Fruit fly (Drosophila melanogaster) whole organism, prepupa: ENCODE results near the gene Trx2.
A peak's percentile ranks its signal among the peaks of the same experiment; 100 is the strongest.

Experiments
- Blimp-1 ChIP-seq: fragments of 200-800 bp; sonication (Bioruptor generic); optimal IDR thresholded peaks from 3 replicates; lab custom pipeline; 2017; ENCODE audit warnings: missing biosample characterization, missing genetic modification characterization, mild to moderate bottlenecking, moderate library complexity, missing genetic modification reagents
- CG10631 ChIP-seq: fragments of 200-800 bp; sonication (Bioruptor generic); optimal IDR thresholded peaks from 2 replicates; lab custom pipeline; 2016; ENCODE audit warnings: missing biosample characterization, missing genetic modification characterization
- CG10669 ChIP-seq: fragments of 200-800 bp; sonication (Bioruptor generic); optimal IDR thresholded peaks from 3 replicates; lab custom pipeline; 2018; ENCODE audit warnings: missing biosample characterization, mild to moderate bottlenecking, missing genetic modification characterization, moderate library complexity
- CG11294 ChIP-seq: fragments of 200-800 bp; sonication (Bioruptor generic); IDR thresholded peaks from 2 replicates; pipeline ENCODE4 v1.3.6; 2022; ENCODE audit warnings: missing biosample characterization, missing genetic modification characterization
- CG11762 ChIP-seq: fragments of 200-800 bp; sonication (Bioruptor generic); optimal IDR thresholded peaks from 3 replicates; lab custom pipeline; 2016; ENCODE audit warnings: missing biosample characterization, missing genetic modification characterization; ENCODE audit not compliant: insufficient read depth
- CG15336 ChIP-seq: fragments of 200-800 bp; sonication (Bioruptor generic); IDR thresholded peaks from 2 replicates; pipeline ENCODE4 v1.3.6; 2022; ENCODE audit warnings: missing biosample characterization, missing genetic modification characterization
- CG1621 ChIP-seq: fragments of 200-800 bp; sonication (Bioruptor generic); optimal IDR thresholded peaks from 3 replicates; lab custom pipeline; 2018; ENCODE audit warnings: missing biosample characterization, mild to moderate bottlenecking, missing genetic modification characterization
- CG16779 ChIP-seq: fragments of 200-800 bp; sonication (Bioruptor generic); optimal IDR thresholded peaks from 3 replicates; lab custom pipeline; 2017; ENCODE audit warnings: missing biosample characterization, mild to moderate bottlenecking, missing genetic modification characterization
- CG3032 ChIP-seq: fragments of 200-800 bp; optimal IDR thresholded peaks from 2 replicates; lab custom pipeline; 2019; ENCODE audit warnings: missing biosample characterization, mild to moderate bottlenecking, missing genetic modification characterization, moderate library complexity
- CG31627 ChIP-seq: fragments of 200-800 bp; sonication (Bioruptor generic); optimal IDR thresholded peaks from 3 replicates; lab custom pipeline; 2016; ENCODE audit warnings: missing biosample characterization, missing genetic modification characterization
- CG34406 ChIP-seq: fragments of 200-800 bp; sonication (Bioruptor generic); optimal IDR thresholded peaks from 3 replicates; lab custom pipeline; 2016; ENCODE audit warnings: missing biosample characterization, missing genetic modification characterization
- CG3919 ChIP-seq: fragments of 200-800 bp; sonication (Bioruptor generic); optimal IDR thresholded peaks from 3 replicates; lab custom pipeline; 2016; ENCODE audit warnings: missing biosample characterization, missing genetic modification characterization
- CG4318 ChIP-seq: fragments of 200-800 bp; sonication (Bioruptor generic); optimal IDR thresholded peaks from 3 replicates; lab custom pipeline; 2017; ENCODE audit warnings: missing biosample characterization, mild to moderate bottlenecking, missing genetic modification characterization
- CG6163 ChIP-seq: fragments of 200-800 bp; sonication (Bioruptor generic); IDR thresholded peaks from 3 replicates; pipeline ENCODE4 v1.3.6; 2022; ENCODE audit warnings: missing biosample characterization, missing genetic modification characterization
- CG6276 ChIP-seq: fragments of 200-800 bp; sonication (Bioruptor generic); optimal IDR thresholded peaks from 2 replicates; lab custom pipeline; 2017; ENCODE audit warnings: missing biosample characterization, mild to moderate bottlenecking, missing genetic modification characterization
- CG6854 ChIP-seq: fragments of 200-800 bp; sonication (Bioruptor generic); optimal IDR thresholded peaks from 2 replicates; lab custom pipeline; 2017; ENCODE audit warnings: missing biosample characterization, mild to moderate bottlenecking, missing genetic modification characterization
- CG7368 ChIP-seq: fragments of 200-800 bp; sonication (Bioruptor generic); optimal IDR thresholded peaks from 3 replicates; lab custom pipeline; 2016; ENCODE audit warnings: missing biosample characterization, missing genetic modification characterization
- CG8119 ChIP-seq: fragments of 200-800 bp; sonication (Bioruptor generic); IDR thresholded peaks from 3 replicates; pipeline ENCODE4 v1.3.6; 2022; ENCODE audit warnings: missing biosample characterization, missing genetic modification characterization
- CG8319 ChIP-seq: fragments of 200-800 bp; sonication (Bioruptor generic); optimal IDR thresholded peaks from 3 replicates; lab custom pipeline; 2016; ENCODE audit warnings: missing biosample characterization, missing genetic modification characterization
- CG8632 ChIP-seq: fragments of 200-800 bp; sonication (Bioruptor generic); optimal IDR thresholded peaks from 3 replicates; lab custom pipeline; 2016; ENCODE audit warnings: missing biosample characterization, missing genetic modification characterization
- CG9139 ChIP-seq: fragments of 200-800 bp; sonication (Bioruptor generic); optimal IDR thresholded peaks from 3 replicates; lab custom pipeline; 2017; ENCODE audit warnings: missing biosample characterization, mild to moderate bottlenecking, missing genetic modification characterization
- Eip75B ChIP-seq: fragments of 200-800 bp; sonication (Bioruptor generic); optimal IDR thresholded peaks from 3 replicates; lab custom pipeline; 2016; ENCODE audit warnings: missing biosample characterization, missing genetic modification characterization
- Eip78C ChIP-seq: fragments of 200-800 bp; sonication (Bioruptor generic); peaks from one replicate; lab custom pipeline; 2016; ENCODE audit warnings: missing biosample characterization, missing genetic modification characterization
- Eip93F ChIP-seq: fragments of 200-800 bp; sonication (Bioruptor generic); optimal IDR thresholded peaks from 2 replicates; lab custom pipeline; 2016; ENCODE audit warnings: missing biosample characterization, mild to moderate bottlenecking, missing genetic modification characterization
- Ets96B ChIP-seq: fragments of 200-800 bp; optimal IDR thresholded peaks from 2 replicates; lab custom pipeline; 2019; ENCODE audit warnings: missing biosample characterization, mild to moderate bottlenecking, missing genetic modification characterization, moderate library complexity
- Gug ChIP-seq: fragments of 200-800 bp; sonication (Bioruptor generic); IDR thresholded peaks from 2 replicates; pipeline ENCODE4 v1.3.6; 2022; ENCODE audit warnings: missing biosample characterization, missing genetic modification characterization
- Hr39 ChIP-seq: fragments of 200-800 bp; sonication (Bioruptor generic); optimal IDR thresholded peaks from 2 replicates; lab custom pipeline; 2016; ENCODE audit warnings: missing biosample characterization, missing genetic modification characterization
- Hr4 ChIP-seq: fragments of 200-800 bp; sonication (Bioruptor generic); optimal IDR thresholded peaks from 3 replicates; lab custom pipeline; 2016; ENCODE audit warnings: missing biosample characterization, missing genetic modification characterization
- Lpt ChIP-seq: fragments of 200-800 bp; sonication (Bioruptor generic); optimal IDR thresholded peaks from 3 replicates; lab custom pipeline; 2016; ENCODE audit warnings: missing biosample characterization, missing genetic modification characterization
- Met ChIP-seq: fragments of 200-800 bp; sonication (Bioruptor generic); optimal IDR thresholded peaks from 3 replicates; lab custom pipeline; 2016; ENCODE audit warnings: missing biosample characterization, missing genetic modification characterization
- OdsH ChIP-seq: fragments of 200-800 bp; sonication (Bioruptor generic); optimal IDR thresholded peaks from 3 replicates; lab custom pipeline; 2016; ENCODE audit warnings: missing biosample characterization, missing genetic modification characterization
- Sox102F ChIP-seq: fragments of 200-800 bp; sonication (Bioruptor generic); optimal IDR thresholded peaks from 2 replicates; lab custom pipeline; 2016; ENCODE audit warnings: missing biosample characterization, mild to moderate bottlenecking, missing genetic modification characterization
- Sox14 ChIP-seq: fragments of 200-800 bp; sonication (Bioruptor generic); optimal IDR thresholded peaks from 3 replicates; lab custom pipeline; 2016; ENCODE audit warnings: missing biosample characterization, missing genetic modification characterization
- Sox15 ChIP-seq: fragments of 200-800 bp; sonication (Bioruptor generic); optimal IDR thresholded peaks from 3 replicates; lab custom pipeline; 2016; ENCODE audit warnings: missing biosample characterization, missing genetic modification characterization
- cyc ChIP-seq: fragments of 200-800 bp; sonication (Bioruptor generic); optimal IDR thresholded peaks from 3 replicates; lab custom pipeline; 2016; ENCODE audit warnings: missing biosample characterization, missing genetic modification characterization
- dac ChIP-seq: fragments of 200-800 bp; sonication (Bioruptor generic); optimal IDR thresholded peaks from 2 replicates; lab custom pipeline; 2017; ENCODE audit warnings: missing biosample characterization, mild to moderate bottlenecking, missing genetic modification characterization
- dsx ChIP-seq: fragments of 200-800 bp; optimal IDR thresholded peaks from 3 replicates; lab custom pipeline; 2019; ENCODE audit warnings: missing biosample characterization, mild to moderate bottlenecking, missing genetic modification characterization, moderate library complexity; ENCODE audit not compliant: poor library complexity, severe bottlenecking
- eg ChIP-seq: fragments of 200-800 bp; sonication (Bioruptor generic); IDR thresholded peaks from 3 replicates; pipeline ENCODE4 v1.3.6; 2022; ENCODE audit warnings: missing biosample characterization, missing genetic modification characterization
- esn ChIP-seq: fragments of 200-800 bp; sonication (Bioruptor generic); optimal IDR thresholded peaks from 2 replicates; lab custom pipeline; 2016; ENCODE audit warnings: missing biosample characterization, mild to moderate bottlenecking, missing genetic modification characterization, moderate library complexity
- fd85E ChIP-seq: fragments of 200-800 bp; sonication (Bioruptor generic); optimal IDR thresholded peaks from 3 replicates; lab custom pipeline; 2016; ENCODE audit warnings: missing biosample characterization, missing genetic modification characterization
- net ChIP-seq: fragments of 200-800 bp; sonication (Bioruptor generic); optimal IDR thresholded peaks from 3 replicates; lab custom pipeline; 2016; ENCODE audit warnings: missing biosample characterization, missing genetic modification characterization
- salr ChIP-seq, 2 experiments: fragments of 200-800 bp; sonication (Bioruptor generic); optimal IDR thresholded peaks; 3 replicates each; lab custom pipeline; 2016 to 2018; ENCODE audit warnings: missing biosample characterization in 2 of 2, missing genetic modification characterization in 2 of 2, mild to moderate bottlenecking in 1 of 2
- spab ChIP-seq: fragments of 200-800 bp; sonication (Bioruptor generic); optimal IDR thresholded peaks from 2 replicates; lab custom pipeline; 2017; ENCODE audit warnings: missing biosample characterization, mild to moderate bottlenecking, missing genetic modification characterization, missing genetic modification reagents
- ss ChIP-seq, 2 experiments: fragments of 200-800 bp; sonication (Bioruptor generic); optimal IDR thresholded peaks; 2 replicates in 1 of 2; 3 replicates in 1 of 2; lab custom pipeline; 2017 to 2018; ENCODE audit warnings: mild to moderate bottlenecking in 2 of 2, missing biosample characterization in 2 of 2, missing genetic modification characterization in 2 of 2, moderate library complexity in 1 of 2
- svp ChIP-seq: fragments of 200-800 bp; sonication (Bioruptor generic); peaks from one replicate; lab custom pipeline; 2016; ENCODE audit warnings: missing biosample characterization, missing genetic modification characterization
- topi ChIP-seq: fragments of 200-800 bp; sonication (Bioruptor generic); optimal IDR thresholded peaks from 3 replicates; lab custom pipeline; 2016; ENCODE audit warnings: missing biosample characterization, missing genetic modification characterization
- vri ChIP-seq: fragments of 200-800 bp; sonication (Bioruptor generic); optimal IDR thresholded peaks from 3 replicates; lab custom pipeline; 2016; ENCODE audit warnings: missing biosample characterization, mild to moderate bottlenecking, missing genetic modification characterization

The Trx2 gene

dm6 chr2L:9613006-9613690 lies at the start of gene Trx2:
TSS of gene Trx2 (plus strand) at chr2L:9613166.
- TF ChIP-seq Met (GFP tag; lab: Kevin White, UChicago) (peak; percentile 10), fd85E (peak; percentile 27), CG8632 (GFP tag; lab: Kevin White, UChicago) (no peak), CG9139 (GFP tag; lab: Kevin White, UChicago) (peak; percentile 60), CG6163 (GFP tag; lab: Robert Waterston, UW) (peak; percentile 56; the same call in 1 of the 3 replicates), Sox15 (GFP tag; lab: Kevin White, UChicago) (no peak), CG3919 (GFP tag; lab: Kevin White, UChicago) (peak; percentile 26), Sox102F (peak; percentile 54), CG4318 (no peak), Hr39 (GFP tag; lab: Kevin White, UChicago) (no peak), dsx (GFP tag; lab: Kevin White, UChicago) (peak; percentile 15), cyc (GFP tag; lab: Kevin White, UChicago) (no peak), CG15336 (GFP tag; lab: Robert Waterston, UW) (peak; percentile 61), CG8319 (GFP tag; lab: Kevin White, UChicago) (peak; percentile 19), CG3032 (tag; lab: Kevin White, UChicago) (no peak), ss (GFP tag; optimal IDR thresholded peaks at IDR 0.05; lab: Kevin White, UChicago) (peak; percentile 50 to 52), CG6854 (peak; percentile 69), net (GFP tag; lab: Kevin White, UChicago) (peak; percentile 55), svp (GFP tag; lab: Kevin White, UChicago) (peak; percentile 82), CG10669 (GFP tag; lab: Kevin White, UChicago) (peak; percentile 13), Ets96B (tag; lab: Kevin White, UChicago) (no peak), CG6276 (GFP tag; lab: Kevin White, UChicago) (peak; percentile 25), CG1621 (tag; lab: Kevin White, UChicago) (peak; percentile 54), esn (GFP tag; lab: Kevin White, UChicago) (peak; percentile 27), Eip78C (peak; percentile 75), CG11762 (GFP tag; lab: Kevin White, UChicago) (no peak), topi (peak; percentile 21), Gug (GFP tag; lab: Robert Waterston, UW) (no peak), OdsH (GFP tag; lab: Kevin White, UChicago) (no peak), CG34406 (GFP tag; lab: Kevin White, UChicago) (no peak), salr (GFP tag; optimal IDR thresholded peaks at IDR 0.05; lab: Kevin White, UChicago) (peak in 1 of 2 experiments; percentile 5), Blimp-1 (GFP tag; lab: Kevin White, UChicago) (no peak), spab (GFP tag; lab: Kevin White, UChicago) (no peak), CG8119 (no peak; the same call in 2 of the 3 replicates), CG10631 (no peak), CG11294 (GFP tag; lab: Robert Waterston, UW) (peak; percentile 6; the same call in 1 of the 2 replicates), Lpt (GFP tag; lab: Kevin White, UChicago) (peak; percentile 56), CG7368 (peak; percentile 26), Hr4 (no peak), Sox14 (GFP tag; lab: Kevin White, UChicago) (peak; percentile 4), Eip93F (GFP tag; lab: Kevin White, UChicago) (no peak), CG16779 (tag; lab: Kevin White, UChicago) (peak; percentile 73), eg (GFP tag; lab: Robert Waterston, UW) (peak; percentile 50; the same call in 2 of the 3 replicates), dac (no peak), Eip75B (peak; percentile 6), vri (GFP tag; lab: Kevin White, UChicago) (peak; percentile 84), CG31627 (GFP tag; lab: Kevin White, UChicago) (no peak)
